Worm (Caenorhabditis elegans) whole organism, L4 larva: ENCODE measurements around the gene ZK632.11.

ENCODE experiments used
- F37D6.2 ChIP-seq: sonication (generic microtip); optimal IDR thresholded peaks from 2 replicates; lab custom pipeline; 2016; ENCODE audit warnings: mild to moderate bottlenecking, missing genetic modification characterization, missing compliant biosample characterization
- F49E8.2 ChIP-seq: sonication (generic microtip); optimal IDR thresholded peaks from 2 replicates; lab custom pipeline; 2016; ENCODE audit warnings: missing compliant biosample characterization, mild to moderate bottlenecking, missing genetic modification characterization, borderline replicate concordance
- R02D3.7 ChIP-seq: fragments of 150-350 bp; sonication (generic microtip); optimal IDR thresholded peaks from 3 replicates; lab custom pipeline; 2014; ENCODE audit warnings: missing biosample characterization, missing genetic modification characterization
- T20F7.1 ChIP-seq: fragments of 200-800 bp; sonication (Bioruptor generic); optimal IDR thresholded peaks from 2 replicates; lab custom pipeline; 2018; ENCODE audit warnings: mild to moderate bottlenecking, missing genetic modification characterization, missing compliant biosample characterization
- Y48G9A.11 ChIP-seq: fragments of 200-800 bp; sonication (Bioruptor generic); IDR thresholded peaks from 2 replicates; pipeline ENCODE4 v1.3.6; 2022; ENCODE audit warnings: missing genetic modification reagents, missing genetic modification characterization, missing compliant biosample characterization
- aly-2 ChIP-seq: sonication (generic microtip); optimal IDR thresholded peaks from 2 replicates; lab custom pipeline; 2018; ENCODE audit warnings: missing biosample characterization, missing genetic modification characterization
- ama-1 ChIP-seq: fragments of 150-350 bp; optimal IDR thresholded peaks from 2 replicates; lab custom pipeline; 2014; ENCODE audit warnings: inconsistent platforms, mixed read lengths
- arid-1 ChIP-seq: fragments of 200-800 bp; sonication (Bioruptor generic); conservative IDR thresholded peaks from 2 replicates; pipeline ENCODE4 v1.3.6; 2022; ENCODE audit warnings: missing genetic modification reagents, missing genetic modification characterization, missing compliant biosample characterization
- ceh-20 ChIP-seq: fragments of 200-800 bp; sonication (Bioruptor generic); IDR thresholded peaks from 2 replicates; pipeline ENCODE4 v1.3.6; 2022; ENCODE audit warnings: missing genetic modification reagents, missing genetic modification characterization, missing compliant biosample characterization
- ceh-32 ChIP-seq: sonication (generic microtip); optimal IDR thresholded peaks from 2 replicates; lab custom pipeline; 2016; ENCODE audit warnings: mild to moderate bottlenecking, missing genetic modification characterization, missing compliant biosample characterization; ENCODE audit not compliant: poor library complexity
- ceh-44 ChIP-seq: fragments of 200-800 bp; sonication (Bioruptor generic); IDR thresholded peaks from 2 replicates; pipeline ENCODE4 v1.3.6; 2022; ENCODE audit warnings: missing genetic modification reagents, missing genetic modification characterization, missing compliant biosample characterization
- ceh-62 ChIP-seq: sonication (generic microtip); optimal IDR thresholded peaks from 2 replicates; lab custom pipeline; 2017; ENCODE audit warnings: missing biosample characterization, missing genetic modification characterization
- daf-16 ChIP-seq, 3 experiments: sonication (generic microtip); optimal IDR thresholded peaks; 2 replicates each; lab custom pipeline; 2016 to 2017; ENCODE audit warnings: missing genetic modification characterization in 3 of 3, missing genetic modification reagents in 3 of 3, mild to moderate bottlenecking in 2 of 3, missing compliant biosample characterization in 2 of 3, missing biosample characterization in 1 of 3, moderate library complexity in 1 of 3
- daf-8 ChIP-seq: fragments of 200-800 bp; sonication (Bioruptor generic); IDR thresholded peaks from 2 replicates; pipeline ENCODE4 v1.3.6; 2022; ENCODE audit warnings: missing genetic modification characterization, missing compliant biosample characterization
- dmd-6 ChIP-seq: fragments of 200-800 bp; sonication (Bioruptor generic); IDR thresholded peaks from 2 replicates; pipeline ENCODE4 v1.3.6; 2022; ENCODE audit warnings: missing genetic modification reagents, missing genetic modification characterization, missing compliant biosample characterization
- dpl-1 ChIP-seq: fragments of 150-350 bp; optimal IDR thresholded peaks from 2 replicates; lab custom pipeline; 2014; ENCODE audit warnings: missing biosample characterization, missing genetic modification reagents, missing genetic modification characterization
- dve-1 ChIP-seq: sonication (generic microtip); optimal IDR thresholded peaks from 2 replicates; lab custom pipeline; 2017; ENCODE audit warnings: antibody characterized with exemption, mild to moderate bottlenecking, missing genetic modification characterization, missing compliant biosample characterization; ENCODE audit not compliant: insufficient read depth
- gei-8 ChIP-seq: fragments of 200-800 bp; sonication (Bioruptor generic); optimal IDR thresholded peaks from 2 replicates; lab custom pipeline; 2018; ENCODE audit warnings: mild to moderate bottlenecking, missing genetic modification characterization, missing compliant biosample characterization
- hif-1 ChIP-seq, 2 experiments: sonication (generic microtip); optimal IDR thresholded peaks; 2 replicates each; lab custom pipeline; 2016 to 2017; ENCODE audit warnings: missing compliant biosample characterization in 2 of 2, missing genetic modification characterization in 2 of 2, missing genetic modification reagents in 2 of 2, missing genotype in 2 of 2, mild to moderate bottlenecking in 1 of 2
- hlh-11 ChIP-seq: fragments of 200-800 bp; sonication (Bioruptor generic); optimal IDR thresholded peaks from 2 replicates; lab custom pipeline; 2018; ENCODE audit warnings: mild to moderate bottlenecking, missing genetic modification characterization, missing compliant biosample characterization
- hlh-30 ChIP-seq: sonication (generic microtip); optimal IDR thresholded peaks from 2 replicates; lab custom pipeline; 2017; ENCODE audit warnings: antibody characterized with exemption, mild to moderate bottlenecking, missing genetic modification characterization, missing compliant biosample characterization; ENCODE audit not compliant: insufficient read depth
- hmg-1.1 ChIP-seq: fragments of 200-800 bp; sonication (Bioruptor generic); IDR thresholded peaks from 2 replicates; pipeline ENCODE4 v1.3.6; 2022; ENCODE audit warnings: missing genetic modification reagents, missing genetic modification characterization, missing compliant biosample characterization
- lin-1 ChIP-seq: fragments of 200-800 bp; sonication (Bioruptor generic); IDR thresholded peaks from 2 replicates; pipeline ENCODE4 v1.3.6; 2022; ENCODE audit warnings: missing genetic modification reagents, missing genetic modification characterization, missing compliant biosample characterization
- lin-13 ChIP-seq: fragments of 150-350 bp; optimal IDR thresholded peaks from 2 replicates; lab custom pipeline; 2014; ENCODE audit warnings: missing biosample characterization, missing genetic modification reagents, missing genetic modification characterization
- lin-15B ChIP-seq: fragments of 150-350 bp; sonication (generic microtip); optimal IDR thresholded peaks from 3 replicates; lab custom pipeline; 2014; ENCODE audit warnings: missing biosample characterization, missing genetic modification characterization
- lin-38 ChIP-seq: fragments of 200-800 bp; sonication (Bioruptor generic); IDR thresholded peaks from 2 replicates; pipeline ENCODE4 v1.3.6; 2022; ENCODE audit warnings: missing genetic modification reagents, missing genetic modification characterization, missing compliant biosample characterization
- lsy-2 ChIP-seq, 2 experiments: fragments of 150-350 bp in 1 of 2; sonication (generic microtip) in 1 of 2; optimal IDR thresholded peaks; 2 replicates each; lab custom pipeline; 2014 to 2017; ENCODE audit warnings: missing biosample characterization in 2 of 2, missing genetic modification characterization in 2 of 2
- mdl-1 ChIP-seq, 2 experiments: fragments of 150-350 bp in 1 of 2; sonication (generic microtip) in 1 of 2; optimal IDR thresholded peaks; 2 replicates each; lab custom pipeline; 2014 to 2017; ENCODE audit warnings: missing biosample characterization in 2 of 2, missing genetic modification characterization in 2 of 2
- mdt-29 ChIP-seq: fragments of 200-800 bp; sonication (Bioruptor generic); IDR thresholded peaks from 2 replicates; pipeline ENCODE4 v1.3.6; 2022; ENCODE audit warnings: missing genetic modification reagents, missing genetic modification characterization, missing compliant biosample characterization
- mep-1 ChIP-seq: fragments of 150-350 bp; sonication (generic microtip); optimal IDR thresholded peaks from 3 replicates; lab custom pipeline; 2014; ENCODE audit warnings: missing biosample characterization, missing genetic modification characterization
- mxl-2 ChIP-seq: fragments of 200-800 bp; sonication (Bioruptor generic); conservative IDR thresholded peaks from 2 replicates; pipeline ENCODE4 v1.3.6; 2022; ENCODE audit warnings: missing genetic modification reagents, missing genetic modification characterization, missing compliant biosample characterization
- mxl-3 ChIP-seq: fragments of 200-800 bp; sonication (Bioruptor generic); optimal IDR thresholded peaks from 2 replicates; lab custom pipeline; 2018; ENCODE audit warnings: mild to moderate bottlenecking, missing genetic modification characterization, missing compliant biosample characterization
- nhr-28 ChIP-seq: fragments of 150-350 bp; optimal IDR thresholded peaks from 2 replicates; lab custom pipeline; 2014; ENCODE audit warnings: missing biosample characterization, missing genetic modification characterization
- nhr-6 ChIP-seq: fragments of 150-350 bp; optimal IDR thresholded peaks from 2 replicates; lab custom pipeline; 2014; ENCODE audit warnings: missing biosample characterization, missing genetic modification characterization
- pha-4 ChIP-seq, 2 experiments: fragments of 150-350 bp in 1 of 2; fragments of 200-800 bp in 1 of 2; sonication (Bioruptor generic) in 1 of 2; IDR thresholded peaks in 1 of 2; optimal IDR thresholded peaks in 1 of 2; 2 replicates each; pipeline versions ENCODE4 v1.3.6 to Lab custom; 2014 to 2022; ENCODE audit warnings: missing genetic modification characterization in 2 of 2, missing genetic modification reagents in 2 of 2, missing biosample characterization in 1 of 2, missing compliant biosample characterization in 1 of 2
- rbr-2 ChIP-seq: sonication (generic microtip); optimal IDR thresholded peaks from 2 replicates; lab custom pipeline; 2016; ENCODE audit warnings: missing genotype, missing genetic modification characterization, missing compliant biosample characterization
- saeg-2 ChIP-seq: fragments of 200-800 bp; sonication (Bioruptor generic); IDR thresholded peaks from 2 replicates; pipeline ENCODE4 v1.3.6; 2022; ENCODE audit warnings: missing genetic modification reagents, missing genetic modification characterization, missing compliant biosample characterization
- set-16 ChIP-seq: fragments of 200-800 bp; sonication (Bioruptor generic); IDR thresholded peaks from 2 replicates; pipeline ENCODE4 v1.3.6; 2022; ENCODE audit warnings: missing genetic modification reagents, missing genetic modification characterization, missing compliant biosample characterization
- skn-1 ChIP-seq: fragments of 150-350 bp; optimal IDR thresholded peaks from 2 replicates; lab custom pipeline; 2014; ENCODE audit warnings: missing biosample characterization, missing genetic modification characterization
- spr-1 ChIP-seq: sonication (generic microtip); optimal IDR thresholded peaks from 2 replicates; lab custom pipeline; 2016; ENCODE audit warnings: mild to moderate bottlenecking, missing genetic modification characterization, missing compliant biosample characterization
- unc-130 ChIP-seq: sonication (generic microtip); optimal IDR thresholded peaks from 2 replicates; lab custom pipeline; 2016; ENCODE audit warnings: missing genetic modification reagents, missing genetic modification characterization, missing compliant biosample characterization
- unc-62 ChIP-seq, 3 experiments: fragments of 150-350 bp in 1 of 3; sonication (generic microtip); optimal IDR thresholded peaks in 2 of 3; peaks in 1 of 3; 1 replicate in 1 of 3; 2 replicates in 2 of 3; lab custom pipeline; 2014 to 2017; ENCODE audit warnings: missing biosample characterization in 3 of 3, missing genetic modification characterization in 3 of 3, missing genetic modification reagents in 3 of 3, missing genotype in 1 of 3
- zag-1 ChIP-seq: fragments of 150-350 bp; optimal IDR thresholded peaks from 2 replicates; lab custom pipeline; 2014; ENCODE audit warnings: missing biosample characterization, missing genetic modification characterization
- zfp-2 ChIP-seq: sonication (generic microtip); optimal IDR thresholded peaks from 2 replicates; lab custom pipeline; 2016; ENCODE audit warnings: mild to moderate bottlenecking, missing genetic modification characterization, missing compliant biosample characterization
- ztf-7 ChIP-seq: fragments of 150-350 bp; optimal IDR thresholded peaks from 2 replicates; lab custom pipeline; 2014; ENCODE audit warnings: missing biosample characterization, missing genetic modification characterization

The ZK632.11 gene

ce11 chrIII:9817894-9818293, 9.8 kb upstream of the ZK632.11 start:
- TF ChIP-seq unc-62 (GFP tag; optimal IDR thresholded peaks at IDR 0.05 in 1 of 2; lab: Kevin White, UChicago) (no peak), unc-62 (tag; optimal IDR thresholded peaks at IDR 0.05; lab: Kevin White, UChicago) (no peak), mep-1 (no peak), F49E8.2 (tag; lab: Kevin White, UChicago) (no peak), mxl-3 (GFP tag; lab: Kevin White, UChicago) (no peak), unc-130 (GFP tag; lab: Kevin White, UChicago) (peak; percentile 34), daf-8 (GFP tag; lab: Robert Waterston, UW) (no peak), hif-1 (tag; optimal IDR thresholded peaks at IDR 0.05; lab: Kevin White, UChicago) (no peak), gei-8 (GFP tag; lab: Kevin White, UChicago) (no peak), mdt-29 (no peak), dve-1 (no peak), daf-16 (GFP tag; optimal IDR thresholded peaks at IDR 0.05; lab: Kevin White, UChicago) (no peak), daf-16 (tag; optimal IDR thresholded peaks at IDR 0.05; lab: Kevin White, UChicago) (no peak), zfp-2 (tag; lab: Kevin White, UChicago) (no peak), aly-2 (tag; lab: Kevin White, UChicago) (no peak), Y48G9A.11 (GFP tag; lab: Robert Waterston, UW) (no peak), T20F7.1 (GFP tag; lab: Kevin White, UChicago) (peak; percentile 23), F37D6.2 (no peak), mxl-2 (GFP tag; lab: Robert Waterston, UW) (no peak), ceh-44 (no peak), set-16 (GFP tag; lab: Robert Waterston, UW) (no peak), ceh-62 (tag; lab: Kevin White, UChicago) (no peak), R02D3.7 (no peak), lsy-2 (tag; optimal IDR thresholded peaks at IDR 0.05; lab: Kevin White, UChicago) (peak in 1 of 2 experiments; percentile 79), spr-1 (tag; lab: Kevin White, UChicago) (no peak), dpl-1 (no peak), zag-1 (tag; lab: Kevin White, UChicago) (no peak), ceh-20 (GFP tag; lab: Robert Waterston, UW) (no peak)

DNA sequence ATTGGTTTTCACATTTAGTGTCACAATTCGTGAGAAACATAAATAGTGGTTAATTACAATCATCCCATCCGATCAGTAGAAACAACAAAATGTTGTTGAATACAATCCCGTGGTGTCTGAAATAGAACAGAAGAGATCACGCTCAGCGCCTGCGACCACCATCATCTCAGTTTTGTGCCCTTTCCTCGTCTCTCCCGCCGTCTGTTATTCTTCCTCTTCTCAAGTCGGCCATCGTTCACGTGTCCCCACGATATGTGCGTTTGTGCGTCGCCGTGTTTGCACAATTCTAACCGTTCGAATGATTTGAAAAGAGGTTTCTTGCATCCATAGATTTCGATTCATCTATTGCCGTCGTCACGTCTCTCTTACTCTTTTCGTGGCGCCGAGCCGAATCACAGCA, 9.0 kb upstream of the ZK632.11 start, which contains the start of gene panl-3:
Gene panl-3 (plus strand): TSS at position 294 of the 400 bp plus-strand sequence.
- TF ChIP-seq lin-38 (GFP tag; lab: Robert Waterston, UW) (peak; percentile 50), saeg-2 (GFP tag; lab: Robert Waterston, UW) (no peak), pha-4 (GFP tag; IDR thresholded peaks at IDR 0.05; lab: Robert Waterston, UW) (no peak), pha-4 (tag; optimal IDR thresholded peaks at IDR 0.05; lab: Kevin White, UChicago) (peak; percentile 16), nhr-6 (peak; percentile 38), skn-1 (tag; lab: Kevin White, UChicago) (no peak), mxl-2 (GFP tag; lab: Robert Waterston, UW) (no peak), hmg-1.1 (GFP tag; lab: Robert Waterston, UW) (peak; percentile 80), dmd-6 (GFP tag; lab: Robert Waterston, UW) (peak; percentile 43), aly-2 (tag; lab: Kevin White, UChicago) (no peak), hlh-11 (tag; lab: Kevin White, UChicago) (peak; percentile 78), ceh-32 (tag; lab: Kevin White, UChicago) (no peak), zag-1 (tag; lab: Kevin White, UChicago) (no peak), lin-13 (GFP tag; lab: Kevin White, UChicago) (peak; percentile 45), mep-1 (peak; percentile 63), R02D3.7 (no peak), daf-16 (GFP tag; optimal IDR thresholded peaks at IDR 0.05; lab: Kevin White, UChicago) (no peak), daf-16 (tag; optimal IDR thresholded peaks at IDR 0.05; lab: Kevin White, UChicago) (no peak), set-16 (GFP tag; lab: Robert Waterston, UW) (peak; percentile 23; the same call in 1 of the 2 replicates), lin-1 (GFP tag; lab: Robert Waterston, UW) (0 out of 2 replicates have a peak, but pooled peaks have one; percentile 24), lin-15B (tag; lab: Kevin White, UChicago) (no peak), rbr-2 (tag; lab: Kevin White, UChicago) (peak; percentile 59), mdl-1 (tag; optimal IDR thresholded peaks at IDR 0.05; lab: Kevin White, UChicago) (peak; percentile 67 to 95), hlh-30 (tag; lab: Kevin White, UChicago) (peak; percentile 99), nhr-28 (peak; percentile 32), hif-1 (tag; optimal IDR thresholded peaks at IDR 0.05; lab: Kevin White, UChicago) (peak in 1 of 2 experiments; percentile 32), arid-1 (GFP tag; lab: Robert Waterston, UW) (no peak), dve-1 (peak; percentile 58), ceh-20 (GFP tag; lab: Robert Waterston, UW) (peak; percentile 33; the same call in 1 of the 2 replicates), ztf-7 (tag; lab: Kevin White, UChicago) (peak; percentile 28), mxl-3 (GFP tag; lab: Kevin White, UChicago) (peak; percentile 89), ama-1 (lab: Kevin White, UChicago) (peak; percentile 3), lsy-2 (tag; optimal IDR thresholded peaks at IDR 0.05; lab: Kevin White, UChicago) (peak; percentile 10 to 74)
